Worm (Caenorhabditis elegans) whole organism, mixed stage, embryonic: ENCODE results near the gene F44E5.5.

Source experiments
- blmp-1 ChIP-seq: fragments of 150-350 bp; optimal IDR thresholded peaks from 2 replicates; lab custom pipeline; 2014; ENCODE audit warnings: missing biosample characterization, missing genetic modification characterization
- elt-1 ChIP-seq: sonication (generic microtip); optimal IDR thresholded peaks from 2 replicates; lab custom pipeline; 2017; ENCODE audit warnings: missing genetic modification characterization, mild to moderate bottlenecking, missing compliant biosample characterization, antibody characterized with exemption, moderate library complexity, borderline replicate concordance; ENCODE audit not compliant: insufficient read depth

DNA sequence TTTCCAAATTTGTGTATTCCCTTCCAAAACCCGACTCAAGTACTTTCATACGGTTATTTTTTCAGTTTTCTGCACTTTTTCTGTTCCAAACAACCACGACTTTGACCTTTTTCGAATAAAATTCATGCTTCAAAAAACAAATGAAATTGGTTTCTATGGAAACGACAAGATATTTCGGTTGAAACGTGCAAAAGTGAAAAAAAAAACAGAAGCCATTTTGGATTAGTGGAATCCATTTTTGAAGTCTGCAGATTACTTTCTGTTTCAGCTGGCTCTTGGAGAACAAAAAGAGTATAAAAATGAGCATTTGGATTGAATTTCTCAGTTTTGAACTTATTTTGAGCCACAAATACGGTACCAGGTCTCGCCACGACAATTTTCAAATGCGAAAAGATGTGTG, 37.3 kb upstream of the F44E5.5 start:
- no peak for TF ChIP-seq elt-1 (tag; lab: Kevin White, UChicago)
- no peak for TF ChIP-seq blmp-1 (tag; lab: Kevin White, UChicago)
